Worm (Caenorhabditis elegans) whole organism, L2 larva: ENCODE data around the gene aqp-11.

Experiments used
- C34F6.9 ChIP-seq: fragments of 150-350 bp; optimal IDR thresholded peaks from 2 replicates; lab custom pipeline; 2014; ENCODE audit warnings: missing biosample characterization, missing genetic modification characterization
- F13H6.1 ChIP-seq: sonication (generic microtip); optimal IDR thresholded peaks from 2 replicates; lab custom pipeline; 2016; ENCODE audit warnings: missing genetic modification characterization, missing compliant biosample characterization
- R02D3.7 ChIP-seq: fragments of 150-350 bp; optimal IDR thresholded peaks from 2 replicates; lab custom pipeline; 2014; ENCODE audit warnings: missing biosample characterization, missing genetic modification characterization
- Y55F3AM.14 ChIP-seq: fragments of 200-800 bp; sonication (Bioruptor generic); optimal IDR thresholded peaks from 2 replicates; lab custom pipeline; 2018; ENCODE audit warnings: mild to moderate bottlenecking, missing genetic modification characterization, missing compliant biosample characterization
- ZK546.5 ChIP-seq: sonication (generic microtip); optimal IDR thresholded peaks from 2 replicates; lab custom pipeline; 2017; ENCODE audit warnings: missing biosample characterization, missing genetic modification characterization
- alr-1 ChIP-seq: fragments of 150-350 bp; optimal IDR thresholded peaks from 2 replicates; lab custom pipeline; 2014; ENCODE audit warnings: missing biosample characterization, missing genetic modification characterization
- aly-2 ChIP-seq: fragments of 150-350 bp; optimal IDR thresholded peaks from 2 replicates; lab custom pipeline; 2014; ENCODE audit warnings: missing biosample characterization, missing genetic modification characterization
- ama-1 ChIP-seq: fragments of 150-350 bp; optimal IDR thresholded peaks from 2 replicates; lab custom pipeline; 2018; ENCODE audit warnings: inconsistent platforms
- blmp-1 ChIP-seq: sonication (generic microtip); optimal IDR thresholded peaks from 2 replicates; lab custom pipeline; 2017; ENCODE audit warnings: missing genetic modification characterization, mild to moderate bottlenecking, missing compliant biosample characterization, antibody characterized with exemption, moderate library complexity; ENCODE audit not compliant: insufficient read depth
- ceh-16 ChIP-seq: fragments of 150-350 bp; optimal IDR thresholded peaks from 2 replicates; lab custom pipeline; 2014; ENCODE audit warnings: missing biosample characterization, missing genetic modification characterization
- ceh-82 ChIP-seq: fragments of 150-350 bp; optimal IDR thresholded peaks from 2 replicates; lab custom pipeline; 2014; ENCODE audit warnings: missing biosample characterization, missing genetic modification characterization
- crh-2 ChIP-seq: sonication (generic microtip); optimal IDR thresholded peaks from 2 replicates; lab custom pipeline; 2017; ENCODE audit warnings: missing biosample characterization, missing genetic modification characterization
- dmd-4 ChIP-seq: sonication (generic microtip); optimal IDR thresholded peaks from 2 replicates; lab custom pipeline; 2017; ENCODE audit warnings: missing biosample characterization, missing genetic modification characterization
- egl-27 ChIP-seq: sonication (generic microtip); optimal IDR thresholded peaks from 3 replicates; lab custom pipeline; 2017; ENCODE audit warnings: missing biosample characterization, missing genetic modification reagents, missing genetic modification characterization
- elt-1 ChIP-seq: fragments of 150-350 bp; optimal IDR thresholded peaks from 2 replicates; lab custom pipeline; 2014; ENCODE audit warnings: missing biosample characterization, missing genetic modification characterization
- elt-3 ChIP-seq: sonication (generic microtip); optimal IDR thresholded peaks from 2 replicates; lab custom pipeline; 2017; ENCODE audit warnings: missing biosample characterization, missing genetic modification characterization
- fos-1 ChIP-seq: fragments of 150-350 bp; optimal IDR thresholded peaks from 2 replicates; lab custom pipeline; 2014; ENCODE audit warnings: missing biosample characterization, missing genetic modification characterization
- gmeb-1 ChIP-seq: fragments of 150-350 bp; optimal IDR thresholded peaks from 2 replicates; lab custom pipeline; 2014; ENCODE audit warnings: missing biosample characterization, missing genetic modification characterization
- lin-11 ChIP-seq: fragments of 150-350 bp; sonication (generic microtip); optimal IDR thresholded peaks from 2 replicates; lab custom pipeline; 2014; ENCODE audit warnings: missing biosample characterization, missing genetic modification characterization, inconsistent platforms, mixed read lengths
- lin-13 ChIP-seq: fragments of 150-350 bp; optimal IDR thresholded peaks from 2 replicates; lab custom pipeline; 2014; ENCODE audit warnings: missing biosample characterization, missing genetic modification reagents, missing genetic modification characterization
- lin-39 ChIP-seq: fragments of 150-350 bp; optimal IDR thresholded peaks from 2 replicates; lab custom pipeline; 2014; ENCODE audit warnings: missing biosample characterization, missing genetic modification reagents, missing genetic modification characterization
- lsy-2 ChIP-seq, 2 experiments: fragments of 150-350 bp in 1 of 2; sonication (generic microtip) in 1 of 2; optimal IDR thresholded peaks; 2 replicates each; lab custom pipeline; 2014 to 2017; ENCODE audit warnings: missing biosample characterization in 2 of 2, missing genetic modification characterization in 2 of 2
- mab-5 ChIP-seq: fragments of 150-350 bp; optimal IDR thresholded peaks from 2 replicates; lab custom pipeline; 2014; ENCODE audit warnings: missing biosample characterization, missing genetic modification characterization
- mbf-1 ChIP-seq: sonication (generic microtip); optimal IDR thresholded peaks from 2 replicates; lab custom pipeline; 2017; ENCODE audit warnings: missing biosample characterization, missing genetic modification characterization
- mdl-1 ChIP-seq, 2 experiments: fragments of 150-350 bp in 1 of 2; sonication (generic microtip) in 1 of 2; optimal IDR thresholded peaks; 2 replicates each; lab custom pipeline; 2017; ENCODE audit warnings: missing biosample characterization in 2 of 2, missing genetic modification characterization in 2 of 2
- nhr-10 ChIP-seq: sonication (generic microtip); optimal IDR thresholded peaks from 2 replicates; lab custom pipeline; 2017; ENCODE audit warnings: missing biosample characterization, missing genetic modification characterization
- nhr-11 ChIP-seq: fragments of 150-350 bp; optimal IDR thresholded peaks from 2 replicates; lab custom pipeline; 2014; ENCODE audit warnings: missing biosample characterization, missing genetic modification characterization
- nhr-12 ChIP-seq: fragments of 150-350 bp; optimal IDR thresholded peaks from 2 replicates; lab custom pipeline; 2014; ENCODE audit warnings: missing biosample characterization, missing genetic modification characterization
- nhr-129 ChIP-seq: fragments of 150-350 bp; optimal IDR thresholded peaks from 2 replicates; lab custom pipeline; 2014; ENCODE audit warnings: missing biosample characterization, missing genetic modification characterization
- nhr-21 ChIP-seq: fragments of 150-350 bp; optimal IDR thresholded peaks from 2 replicates; lab custom pipeline; 2014; ENCODE audit warnings: missing biosample characterization, missing genetic modification characterization
- nhr-23 ChIP-seq: fragments of 150-350 bp; optimal IDR thresholded peaks from 2 replicates; lab custom pipeline; 2014; ENCODE audit warnings: missing biosample characterization, missing genetic modification reagents, missing genetic modification characterization
- nhr-237 ChIP-seq: fragments of 150-350 bp; optimal IDR thresholded peaks from 2 replicates; lab custom pipeline; 2014; ENCODE audit warnings: missing biosample characterization, missing genetic modification characterization
- nhr-25 ChIP-seq: fragments of 150-350 bp; sonication (generic microtip); optimal IDR thresholded peaks from 3 replicates; lab custom pipeline; 2014; ENCODE audit warnings: missing biosample characterization, missing genetic modification characterization
- nhr-6 ChIP-seq: fragments of 150-350 bp; optimal IDR thresholded peaks from 2 replicates; lab custom pipeline; 2014; ENCODE audit warnings: missing biosample characterization, missing genetic modification characterization
- nhr-77 ChIP-seq: fragments of 150-350 bp; optimal IDR thresholded peaks from 2 replicates; lab custom pipeline; 2014; ENCODE audit warnings: missing biosample characterization, missing genetic modification characterization
- peb-1 ChIP-seq: fragments of 150-350 bp; optimal IDR thresholded peaks from 2 replicates; lab custom pipeline; 2014; ENCODE audit warnings: missing biosample characterization, missing genetic modification characterization
- sem-4 ChIP-seq: fragments of 150-350 bp; optimal IDR thresholded peaks from 2 replicates; lab custom pipeline; 2014; ENCODE audit warnings: missing biosample characterization, missing genetic modification reagents, missing genetic modification characterization
- skn-1 ChIP-seq: sonication (generic microtip); optimal IDR thresholded peaks from 2 replicates; lab custom pipeline; 2017; ENCODE audit warnings: missing biosample characterization, missing genetic modification characterization
- sma-3 ChIP-seq: sonication (generic microtip); optimal IDR thresholded peaks from 2 replicates; lab custom pipeline; 2016; ENCODE audit warnings: missing genetic modification reagents, missing genetic modification characterization, missing compliant biosample characterization
- sma-9 ChIP-seq, 2 experiments: fragments of 150-350 bp in 1 of 2; sonication (generic microtip) in 1 of 2; optimal IDR thresholded peaks; 2 replicates each; lab custom pipeline; 2014 to 2016; ENCODE audit warnings: missing genetic modification characterization in 2 of 2, mild to moderate bottlenecking in 1 of 2, missing biosample characterization in 1 of 2, missing compliant biosample characterization in 1 of 2, missing genetic modification reagents in 1 of 2, moderate library complexity in 1 of 2
- snpc-4 ChIP-seq: fragments of 150-350 bp; optimal IDR thresholded peaks from 2 replicates; lab custom pipeline; 2014; ENCODE audit warnings: missing biosample characterization, missing genetic modification characterization
- unc-39 ChIP-seq: fragments of 150-350 bp; optimal IDR thresholded peaks from 2 replicates; lab custom pipeline; 2014; ENCODE audit warnings: missing biosample characterization, missing genetic modification characterization
- unc-55 ChIP-seq: fragments of 150-350 bp; sonication (generic microtip); optimal IDR thresholded peaks from 3 replicates; lab custom pipeline; 2014; ENCODE audit warnings: missing biosample characterization, missing genetic modification reagents, missing genetic modification characterization
- unc-62 ChIP-seq: fragments of 150-350 bp; optimal IDR thresholded peaks from 2 replicates; lab custom pipeline; 2014; ENCODE audit warnings: missing biosample characterization, missing genetic modification reagents, missing genetic modification characterization
- zag-1 ChIP-seq: fragments of 150-350 bp; optimal IDR thresholded peaks from 2 replicates; lab custom pipeline; 2014; ENCODE audit warnings: missing biosample characterization, missing genetic modification characterization
- ztf-1 ChIP-seq: fragments of 200-800 bp; sonication (Bioruptor generic); conservative IDR thresholded peaks from 2 replicates; pipeline ENCODE4 v1.3.6; 2022; ENCODE audit warnings: missing genetic modification characterization, missing compliant biosample characterization
- ztf-11 ChIP-seq: sonication (generic microtip); optimal IDR thresholded peaks from 2 replicates; lab custom pipeline; 2017; ENCODE audit warnings: missing biosample characterization, missing genetic modification characterization
- ztf-4 ChIP-seq: fragments of 150-350 bp; optimal IDR thresholded peaks from 2 replicates; lab custom pipeline; 2014; ENCODE audit warnings: missing biosample characterization, missing genetic modification characterization

The aqp-11 gene

DNA sequence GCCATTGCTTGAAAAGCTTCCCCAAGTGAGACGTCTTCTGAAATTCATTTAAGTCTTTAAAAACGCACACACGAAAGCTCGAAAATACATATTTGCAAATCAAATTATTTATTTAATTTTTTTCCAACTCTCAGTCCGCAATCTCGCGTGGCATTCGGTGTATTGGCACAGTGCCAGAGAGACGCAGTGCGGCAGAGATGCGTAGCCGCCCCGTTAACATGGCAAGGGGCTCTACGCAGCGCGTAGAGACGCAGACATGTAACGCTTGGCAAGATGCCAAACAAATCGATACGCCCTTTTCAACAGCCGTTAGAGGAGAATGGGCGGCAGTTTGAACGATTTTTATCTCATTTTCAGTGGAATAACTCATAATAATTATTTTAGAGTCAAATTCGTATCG lies 29.5 kb upstream of the aqp-11 start, which contains the start of the genes drr-2 and set-16:
Gene drr-2, minus strand, starts transcription at position 37 of the 400 bp plus-strand sequence.
Gene set-16, plus strand, starts transcription at position 383 of the 400 bp plus-strand sequence.
- TF ChIP-seq Y55F3AM.14 (GFP tag; lab: Kevin White, UChicago), result peak; percentile 96
- peak; percentile 61 for TF ChIP-seq nhr-12 (tag; lab: Kevin White, UChicago)
- peak; percentile 88 for TF ChIP-seq unc-62 (GFP tag; lab: Kevin White, UChicago)
- peak; percentile 52 for TF ChIP-seq ztf-11 (tag; lab: Kevin White, UChicago)
- TF ChIP-seq alr-1, result no peak
- peak; percentile 98 for TF ChIP-seq fos-1 (tag; lab: Kevin White, UChicago)
- TF ChIP-seq ceh-82 (tag; lab: Kevin White, UChicago), result peak; percentile 93
- TF ChIP-seq nhr-23 (tag; lab: Kevin White, UChicago), result no peak
- TF ChIP-seq blmp-1 (tag; lab: Kevin White, UChicago), result peak; percentile 90
- peak; percentile 99 for TF ChIP-seq lin-13
- no peak for TF ChIP-seq aly-2 (tag; lab: Kevin White, UChicago)
- TF ChIP-seq elt-1 (tag; lab: Kevin White, UChicago), result peak; percentile 36
- TF ChIP-seq nhr-77 (tag; lab: Kevin White, UChicago), result peak; percentile 93
- peak; percentile 90 for TF ChIP-seq snpc-4 (tag; lab: Kevin White, UChicago)
- peak; percentile 99 for TF ChIP-seq lin-11 (tag; lab: Kevin White, UChicago)
- TF ChIP-seq egl-27 (tag; lab: Kevin White, UChicago), result peak; percentile 98
- peak; percentile 94 for TF ChIP-seq nhr-10 (tag; lab: Kevin White, UChicago)
- TF ChIP-seq ama-1, result peak; percentile 68
- TF ChIP-seq R02D3.7 (tag; lab: Kevin White, UChicago), result peak; percentile 79
- peak; percentile 28 for TF ChIP-seq nhr-11 (tag; lab: Kevin White, UChicago)
- TF ChIP-seq sma-9 (GFP tag; optimal IDR thresholded peaks at IDR 0.05; lab: Kevin White, UChicago), result peak; percentile 97
- TF ChIP-seq sma-9 (tag; optimal IDR thresholded peaks at IDR 0.05; lab: Kevin White, UChicago), result no peak
- TF ChIP-seq skn-1 (tag; lab: Kevin White, UChicago), result peak; percentile 84
- peak; percentile 99 for TF ChIP-seq unc-55
- peak; percentile 99 for TF ChIP-seq nhr-21 (tag; lab: Kevin White, UChicago)
- TF ChIP-seq dmd-4 (tag; lab: Kevin White, UChicago), result peak; percentile 36
- no peak for TF ChIP-seq mbf-1 (tag; lab: Kevin White, UChicago)
- TF ChIP-seq lin-39 (tag; lab: Kevin White, UChicago), result peak; percentile 39
- peak; percentile 89 for TF ChIP-seq ZK546.5 (tag; lab: Kevin White, UChicago)
- TF ChIP-seq C34F6.9 (tag; lab: Kevin White, UChicago), result peak; percentile 100
- no peak for TF ChIP-seq peb-1 (tag; lab: Kevin White, UChicago)
- peak; percentile 96 to 98 for TF ChIP-seq lsy-2 (tag; optimal IDR thresholded peaks at IDR 0.05; lab: Kevin White, UChicago)
- TF ChIP-seq nhr-129, result peak; percentile 95
- TF ChIP-seq elt-3 (tag; lab: Kevin White, UChicago), result no peak
- TF ChIP-seq mdl-1 (tag; optimal IDR thresholded peaks at IDR 0.05; lab: Kevin White, UChicago), result peak; percentile 33 to 82
- TF ChIP-seq nhr-6 (tag; lab: Kevin White, UChicago), result peak; percentile 95
- TF ChIP-seq nhr-25, result peak; percentile 99
- TF ChIP-seq ztf-4 (tag; lab: Kevin White, UChicago), result peak; percentile 97
- no peak for TF ChIP-seq ztf-1 (GFP tag; lab: Robert Waterston, UW)
- peak; percentile 100 for TF ChIP-seq sma-3
- peak; percentile 92 for TF ChIP-seq nhr-237 (tag; lab: Kevin White, UChicago)
- TF ChIP-seq zag-1 (tag; lab: Kevin White, UChicago), result peak; percentile 97
- peak; percentile 98 for TF ChIP-seq mab-5 (tag; lab: Kevin White, UChicago)
- no peak for TF ChIP-seq unc-39
- peak; percentile 99 for TF ChIP-seq F13H6.1 (tag; lab: Kevin White, UChicago)
- peak; percentile 97 for TF ChIP-seq sem-4 (tag; lab: Kevin White, UChicago)
- peak; percentile 99 for TF ChIP-seq crh-2 (tag; lab: Kevin White, UChicago)
- TF ChIP-seq ceh-16 (tag; lab: Kevin White, UChicago), result peak; percentile 97
- TF ChIP-seq gmeb-1 (tag; lab: Kevin White, UChicago), result peak; percentile 96
- TF ChIP-seq, all 48 proteins: peak for 40
